Worm (Caenorhabditis elegans): ENCODE results near the gene nhr-231.

DNA sequence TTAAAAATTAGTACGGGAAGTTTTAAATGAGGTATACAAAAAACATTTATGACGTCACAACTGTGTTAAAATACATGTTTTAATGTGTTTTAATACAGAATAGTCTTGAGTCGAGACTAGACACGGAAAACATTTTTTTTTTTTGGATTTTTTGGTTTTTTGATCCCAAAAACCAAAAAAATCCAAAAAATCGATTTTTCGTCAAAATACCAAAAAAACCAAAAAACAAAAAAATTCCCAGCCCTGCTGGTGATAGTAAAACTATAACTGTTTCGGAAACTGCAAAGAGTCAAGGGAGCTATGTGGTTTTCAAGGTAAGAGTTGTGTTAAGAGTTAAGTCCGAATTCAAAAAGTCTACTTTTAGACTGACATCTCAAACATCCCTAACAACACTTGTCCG lies 29.7 kb upstream of the nhr-231 start, which contains the start of gene F11D11.4:
- TF ChIP-seq mdl-1 (tag; optimal IDR thresholded peaks at IDR 0.05) (no peak), mep-1 (tag; optimal IDR thresholded peaks at IDR 0.05) (no peak)

Data from whole organism, L4 larva.